Fruit fly (Drosophila melanogaster): ENCODE measurements around the gene CG14135.

DNA sequence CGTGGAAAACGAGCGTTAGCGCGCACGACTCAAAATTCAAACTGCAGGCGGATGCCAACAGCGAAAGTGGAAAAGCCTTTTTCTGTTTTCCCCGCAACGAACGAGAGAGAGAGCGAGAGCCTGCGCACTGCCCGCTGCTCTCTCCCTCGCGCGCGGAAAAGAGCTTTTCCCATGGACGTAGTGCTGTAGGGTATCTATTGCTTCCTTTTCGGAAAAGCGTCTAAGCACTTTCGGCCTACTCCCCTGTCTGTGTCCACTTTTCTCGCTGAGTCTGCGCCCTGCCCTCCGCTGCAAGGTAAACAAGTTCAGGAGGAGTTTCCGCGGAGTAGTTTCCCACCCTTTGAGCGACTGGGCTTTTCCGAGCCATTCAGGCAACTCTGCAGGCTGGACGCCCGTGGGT, 11.1 kb upstream of the CG14135 start, which contains the start of gene CG32085:
- TF ChIP-seq psq (optimal IDR thresholded peaks at IDR 0.05) (no peak), CG8478 (optimal IDR thresholded peaks at IDR 0.05) (no peak)

Measured in whole organism.